Fruit fly (Drosophila melanogaster) whole organism, embryonic: ENCODE data around the gene CG31431.

ENCODE experiments used
- Aef1 ChIP-seq: fragments of 200-800 bp; sonication (Bioruptor generic); IDR thresholded peaks from 3 replicates; pipeline ENCODE4 v1.3.6; 2022; ENCODE audit warnings: missing biosample characterization, missing genetic modification characterization
- CG10565 ChIP-seq: fragments of 200-800 bp; sonication (Bioruptor generic); optimal IDR thresholded peaks from 3 replicates; lab custom pipeline; 2016; ENCODE audit warnings: missing biosample characterization, mild to moderate bottlenecking, missing genetic modification characterization
- CG11085 ChIP-seq: fragments of 200-800 bp; sonication (Bioruptor generic); IDR thresholded peaks from 2 replicates; pipeline ENCODE4 v1.3.6; 2022; ENCODE audit warnings: missing biosample characterization, missing genetic modification characterization
- CG14441 ChIP-seq: fragments of 200-800 bp; sonication (Bioruptor generic); IDR thresholded peaks from 2 replicates; pipeline ENCODE4 v1.3.6; 2022; ENCODE audit warnings: missing biosample characterization, missing genetic modification characterization
- CG15073 ChIP-seq: fragments of 200-800 bp; sonication (Bioruptor generic); optimal IDR thresholded peaks from 2 replicates; lab custom pipeline; 2016; ENCODE audit warnings: missing biosample characterization, missing genetic modification characterization
- CG15696 ChIP-seq: fragments of 200-800 bp; sonication (Bioruptor generic); optimal IDR thresholded peaks from 2 replicates; lab custom pipeline; 2019; ENCODE audit warnings: missing biosample characterization, mild to moderate bottlenecking, missing genetic modification characterization, moderate library complexity
- CG16813 ChIP-seq: fragments of 200-800 bp; sonication (Bioruptor generic); IDR thresholded peaks from 3 replicates; pipeline ENCODE4 v1.3.6; 2022; ENCODE audit warnings: missing biosample characterization, missing genetic modification characterization; ENCODE audit not compliant: partially characterized antibody
- CG17568 ChIP-seq: fragments of 200-800 bp; sonication (Bioruptor generic); optimal IDR thresholded peaks from 2 replicates; lab custom pipeline; 2018; ENCODE audit warnings: missing biosample characterization, mild to moderate bottlenecking, missing genetic modification characterization, moderate library complexity
- CG17802 ChIP-seq: fragments of 200-800 bp; sonication (Bioruptor generic); optimal IDR thresholded peaks from 2 replicates; lab custom pipeline; 2018; ENCODE audit warnings: missing biosample characterization, mild to moderate bottlenecking, missing genetic modification characterization, moderate library complexity
- CG30020 ChIP-seq: fragments of 200-800 bp; optimal IDR thresholded peaks from 2 replicates; lab custom pipeline; 2019; ENCODE audit warnings: missing biosample characterization, mild to moderate bottlenecking, missing genetic modification characterization, moderate library complexity
- CG31224 ChIP-seq: fragments of 200-800 bp; sonication (Bioruptor generic); IDR thresholded peaks from 2 replicates; pipeline ENCODE4 v1.3.6; 2022; ENCODE audit warnings: missing biosample characterization, missing genetic modification characterization
- CG32767 ChIP-seq: fragments of 200-800 bp; sonication (Bioruptor generic); IDR thresholded peaks from 2 replicates; pipeline ENCODE4 v1.3.6; 2022; ENCODE audit warnings: missing biosample characterization, missing genetic modification characterization
- CG3407 ChIP-seq: fragments of 200-800 bp; sonication (Bioruptor generic); optimal IDR thresholded peaks from 2 replicates; lab custom pipeline; 2018; ENCODE audit warnings: missing biosample characterization, mild to moderate bottlenecking, missing genetic modification characterization
- CG4707 ChIP-seq: fragments of 200-800 bp; sonication (Bioruptor generic); optimal IDR thresholded peaks from 2 replicates; lab custom pipeline; 2018; ENCODE audit warnings: missing biosample characterization, mild to moderate bottlenecking, missing genetic modification characterization, moderate library complexity
- CG6689 ChIP-seq: fragments of 200-800 bp; sonication (Bioruptor generic); IDR thresholded peaks from 2 replicates; pipeline ENCODE4 v1.3.6; 2022; ENCODE audit warnings: missing biosample characterization, missing genetic modification characterization
- CG6854 ChIP-seq: fragments of 200-800 bp; sonication (Bioruptor generic); optimal IDR thresholded peaks from 3 replicates; lab custom pipeline; 2017; ENCODE audit warnings: missing biosample characterization, mild to moderate bottlenecking, missing genetic modification characterization
- CG7271 ChIP-seq: fragments of 200-800 bp; sonication (Bioruptor generic); optimal IDR thresholded peaks from 2 replicates; lab custom pipeline; 2018; ENCODE audit warnings: missing biosample characterization, mild to moderate bottlenecking, missing genetic modification characterization, moderate library complexity
- CG8924 ChIP-seq: fragments of 200-800 bp; optimal IDR thresholded peaks from 3 replicates; lab custom pipeline; 2019; ENCODE audit warnings: missing biosample characterization, mild to moderate bottlenecking, missing genetic modification characterization, moderate library complexity
- CG8944 ChIP-seq: fragments of 200-800 bp; sonication (Bioruptor generic); optimal IDR thresholded peaks from 3 replicates; lab custom pipeline; 2016; ENCODE audit warnings: missing biosample characterization, missing genetic modification characterization
- CG9609 ChIP-seq: fragments of 200-800 bp; sonication (Bioruptor generic); optimal IDR thresholded peaks from 3 replicates; lab custom pipeline; 2016; ENCODE audit warnings: missing biosample characterization, missing genetic modification characterization
- Dek ChIP-seq: fragments of 200-800 bp; sonication (Bioruptor generic); optimal IDR thresholded peaks from 3 replicates; lab custom pipeline; 2019; ENCODE audit warnings: missing biosample characterization, mild to moderate bottlenecking, missing genetic modification characterization, moderate library complexity
- Doc3 ChIP-seq: fragments of 200-800 bp; sonication (Bioruptor generic); IDR thresholded peaks from 3 replicates; pipeline ENCODE4 v1.3.6; 2022; ENCODE audit warnings: missing biosample characterization, missing genetic modification characterization; ENCODE audit not compliant: partially characterized antibody
- Dref ChIP-seq: fragments of 200-800 bp; sonication (Bioruptor generic); IDR thresholded peaks from 2 replicates; pipeline ENCODE4 v1.3.6; 2022; ENCODE audit warnings: missing biosample characterization, missing genetic modification characterization
- Drgx ChIP-seq: fragments of 200-800 bp; sonication (Bioruptor generic); IDR thresholded peaks from 2 replicates; pipeline ENCODE4 v1.3.6; 2022; ENCODE audit warnings: missing biosample characterization, missing genetic modification characterization
- Ets97D ChIP-seq: fragments of 200-800 bp; sonication (Bioruptor generic); optimal IDR thresholded peaks from 3 replicates; lab custom pipeline; 2016; ENCODE audit warnings: missing biosample characterization, missing genetic modification characterization
- GATAe ChIP-seq: fragments of 200-800 bp; sonication (Bioruptor generic); conservative IDR thresholded peaks from 2 replicates; pipeline ENCODE4 v1.3.6; 2022; ENCODE audit warnings: missing biosample characterization, missing genetic modification characterization
- H15 ChIP-seq: fragments of 200-800 bp; sonication (Bioruptor generic); IDR thresholded peaks from 3 replicates; pipeline ENCODE4 v1.3.6; 2022; ENCODE audit warnings: missing biosample characterization, missing genetic modification characterization
- Hmx ChIP-seq: fragments of 200-800 bp; sonication (Bioruptor generic); optimal IDR thresholded peaks from 2 replicates; lab custom pipeline; 2016; ENCODE audit warnings: missing biosample characterization, missing genetic modification characterization
- Nf-YB ChIP-seq: fragments of 200-800 bp; sonication (Bioruptor generic); optimal IDR thresholded peaks from 3 replicates; lab custom pipeline; 2019; ENCODE audit warnings: missing biosample characterization, mild to moderate bottlenecking, missing genetic modification characterization, moderate library complexity
- Optix ChIP-seq: fragments of 200-800 bp; sonication (Bioruptor generic); IDR thresholded peaks from 3 replicates; pipeline ENCODE4 v1.3.6; 2022; ENCODE audit warnings: missing biosample characterization, missing genetic modification characterization
- PHDP ChIP-seq: fragments of 200-800 bp; sonication (Bioruptor generic); optimal IDR thresholded peaks from 3 replicates; lab custom pipeline; 2018; ENCODE audit warnings: missing biosample characterization, mild to moderate bottlenecking, missing genetic modification characterization, moderate library complexity
- Xrp1 ChIP-seq: fragments of 200-800 bp; sonication (Bioruptor generic); IDR thresholded peaks from 2 replicates; pipeline ENCODE4 v1.3.6; 2022; ENCODE audit warnings: missing biosample characterization, missing genetic modification characterization
- amos ChIP-seq: fragments of 200-800 bp; sonication (Bioruptor generic); IDR thresholded peaks from 2 replicates; pipeline ENCODE4 v1.3.6; 2022; ENCODE audit warnings: missing biosample characterization, missing genetic modification characterization; ENCODE audit not compliant: partially characterized antibody
- bbx ChIP-seq: fragments of 200-800 bp; sonication (Bioruptor generic); IDR thresholded peaks from 2 replicates; pipeline ENCODE4 v1.3.6; 2022; ENCODE audit warnings: missing biosample characterization, missing genetic modification characterization; ENCODE audit not compliant: partially characterized antibody
- br ChIP-seq: fragments of >200 bp; optimal IDR thresholded peaks from 2 replicates; lab custom pipeline; 2017
- bsh ChIP-seq, 2 experiments: fragments of 200-800 bp; sonication (Bioruptor generic); optimal IDR thresholded peaks; 2 replicates each; lab custom pipeline; 2017 to 2018; ENCODE audit warnings: mild to moderate bottlenecking in 2 of 2, missing biosample characterization in 2 of 2, missing genetic modification characterization in 2 of 2, moderate library complexity in 1 of 2
- gem ChIP-seq: fragments of 200-800 bp; sonication (Bioruptor generic); optimal IDR thresholded peaks from 2 replicates; lab custom pipeline; 2019; ENCODE audit warnings: missing biosample characterization, mild to moderate bottlenecking, missing genetic modification characterization, moderate library complexity
- ham ChIP-seq: fragments of 200-800 bp; sonication (Bioruptor generic); IDR thresholded peaks from 2 replicates; pipeline ENCODE4 v1.3.6; 2022; ENCODE audit warnings: missing biosample characterization, missing genetic modification characterization
- her ChIP-seq: fragments of 200-800 bp; sonication (Bioruptor generic); optimal IDR thresholded peaks from 2 replicates; lab custom pipeline; 2016; ENCODE audit warnings: missing biosample characterization, missing genetic modification characterization
- lola ChIP-seq, 3 experiments: fragments of >200 bp in 2 of 3; fragments of 200-800 bp in 1 of 3; sonication (Bioruptor generic) in 1 of 3; optimal IDR thresholded peaks; 2 replicates each; lab custom pipeline; 2017 to 2019; ENCODE audit warnings: missing biosample characterization in 3 of 3, missing genetic modification characterization in 3 of 3, mild to moderate bottlenecking in 1 of 3, moderate library complexity in 1 of 3
- mirr ChIP-seq: fragments of 200-800 bp; sonication (Bioruptor generic); optimal IDR thresholded peaks from 3 replicates; lab custom pipeline; 2018; ENCODE audit warnings: missing biosample characterization, mild to moderate bottlenecking, missing genetic modification characterization
- mld ChIP-seq: fragments of 200-800 bp; sonication (Bioruptor generic); IDR thresholded peaks from 3 replicates; pipeline ENCODE4 v1.3.6; 2022; ENCODE audit warnings: missing biosample characterization, missing genetic modification characterization; ENCODE audit not compliant: partially characterized antibody
- sd ChIP-seq: fragments of 200-800 bp; sonication (Bioruptor generic); optimal IDR thresholded peaks from 3 replicates; lab custom pipeline; 2018; ENCODE audit warnings: missing biosample characterization, mild to moderate bottlenecking, missing genetic modification characterization, moderate library complexity
- sens-2 ChIP-seq: fragments of 200-800 bp; sonication (Bioruptor generic); IDR thresholded peaks from 2 replicates; pipeline ENCODE4 v1.3.6; 2022; ENCODE audit warnings: missing biosample characterization, missing genetic modification characterization
- sug ChIP-seq: fragments of 200-800 bp; optimal IDR thresholded peaks from 2 replicates; lab custom pipeline; 2019; ENCODE audit warnings: missing biosample characterization, mild to moderate bottlenecking, missing genetic modification characterization, moderate library complexity

CG31431 gene

DNA sequence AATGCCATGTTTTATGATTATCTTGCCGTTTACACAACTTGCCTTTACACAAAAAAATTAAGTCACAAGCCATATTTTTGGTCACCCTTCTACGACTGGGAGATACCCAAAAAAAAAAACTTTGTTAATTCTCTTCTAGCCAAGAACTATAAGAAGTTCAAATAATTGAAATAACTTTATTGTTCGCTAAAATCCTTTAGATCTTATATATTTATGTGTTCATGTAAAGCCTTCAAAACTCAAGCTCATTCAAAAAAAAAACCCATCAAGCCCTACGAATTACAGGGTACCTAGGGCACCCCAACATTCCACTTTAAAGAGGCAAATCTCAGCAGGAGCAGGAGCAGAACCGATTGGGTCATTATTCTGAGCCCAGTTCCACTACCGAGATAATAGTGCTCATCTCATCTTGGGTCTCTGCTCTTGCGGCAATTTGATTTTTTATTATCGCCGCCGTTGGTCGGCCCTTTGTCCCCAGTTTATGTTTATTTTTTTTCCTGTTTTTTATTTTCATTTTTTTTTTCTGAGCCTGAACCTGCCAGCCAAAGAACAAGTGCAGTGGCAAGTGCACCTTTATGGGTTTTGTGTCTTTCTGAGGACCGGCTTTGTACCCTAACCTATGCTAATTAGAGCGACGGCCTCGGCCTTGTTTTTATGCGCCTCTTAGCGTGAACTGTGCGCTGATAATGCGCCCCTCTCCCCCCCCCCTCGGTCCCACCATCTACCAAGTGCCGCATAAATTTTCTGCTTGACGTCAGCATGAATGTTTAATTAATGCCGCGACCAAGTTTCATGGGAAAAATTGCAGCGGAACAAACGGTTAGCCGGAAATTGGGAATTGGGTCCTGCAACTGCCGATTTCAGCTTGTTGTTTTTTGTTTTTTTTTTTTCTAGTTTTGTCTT lies 28.8 kb upstream of the CG31431 start (continued):
- TF ChIP-seq gem (tag; lab: Kevin White, UChicago): peak; percentile 14

DNA sequence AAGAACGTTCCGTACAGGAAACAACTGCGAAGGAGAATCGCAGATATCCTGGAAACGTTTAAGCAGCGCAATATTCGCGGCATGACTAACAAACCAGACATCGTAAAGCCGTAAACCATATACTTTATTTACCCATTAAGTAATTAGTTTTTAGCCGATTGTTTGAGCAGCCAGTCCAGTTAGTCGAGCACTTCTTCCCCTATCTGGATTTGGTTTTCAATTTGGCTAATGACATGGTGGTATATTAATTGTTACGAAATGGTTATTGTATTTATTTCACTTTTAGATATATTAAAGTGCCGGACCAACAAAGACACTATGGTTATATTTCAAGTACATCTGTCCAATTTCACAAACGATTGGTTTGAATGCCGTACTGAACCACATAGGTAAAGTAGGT lies 26.8 kb upstream of the CG31431 start, which contains the start of gene Gr93b:
TSS of gene Gr93b (minus strand) at position 101 of the 400 bp plus-strand sequence.
- no peak for TF ChIP-seq Optix
- no peak for TF ChIP-seq sens-2
- no peak for TF ChIP-seq CG30020 (tag; lab: Kevin White, UChicago)
- TF ChIP-seq CG11085 (GFP tag; lab: Robert Waterston, UW): no peak
- TF ChIP-seq mld (GFP tag; lab: Robert Waterston, UW): no peak
- no peak for TF ChIP-seq CG8944 (GFP tag; lab: Kevin White, UChicago)
- no peak for TF ChIP-seq bsh (GFP tag; optimal IDR thresholded peaks at IDR 0.05; lab: Kevin White, UChicago)
- no peak for TF ChIP-seq lola (GFP tag; optimal IDR thresholded peaks at IDR 0.05; lab: Kevin White, UChicago)
- TF ChIP-seq Aef1 (GFP tag; lab: Robert Waterston, UW): no peak
- no peak for TF ChIP-seq Dref
- no peak for TF ChIP-seq Nf-YB (GFP tag; lab: Kevin White, UChicago)
- no peak for TF ChIP-seq CG32767 (GFP tag; lab: Robert Waterston, UW)
- no peak for TF ChIP-seq CG15073 (GFP tag; lab: Kevin White, UChicago)
- no peak for TF ChIP-seq sug (tag; lab: Kevin White, UChicago)
- no peak for TF ChIP-seq CG10565
- TF ChIP-seq bbx (GFP tag; lab: Robert Waterston, UW): no peak

DNA sequence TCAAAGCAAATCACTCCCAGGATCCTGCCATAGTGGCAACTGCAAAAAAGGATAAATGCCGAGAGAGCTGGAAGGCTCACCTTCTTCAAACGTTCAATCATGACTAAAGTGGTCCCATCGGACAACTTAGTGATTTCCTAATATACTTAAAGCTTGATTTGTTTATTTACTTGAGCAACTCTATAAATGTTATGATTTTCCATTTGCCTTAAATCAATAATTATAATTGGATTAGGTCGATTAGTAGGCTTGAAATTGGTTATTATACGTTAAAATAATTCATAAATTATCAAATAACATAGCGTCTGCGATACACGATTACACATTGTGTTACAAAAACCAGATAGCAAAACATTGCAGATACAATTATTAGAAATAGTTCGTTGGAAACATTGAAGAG lies 25.3 kb upstream of the CG31431 start, which contains the start of gene Gr93c:
TSS of gene Gr93c (minus strand) at position 101 of the 400 bp plus-strand sequence.
- TF ChIP-seq H15 (GFP tag; lab: Robert Waterston, UW): no peak
- no peak for TF ChIP-seq ham (GFP tag; lab: Robert Waterston, UW)
- no peak for TF ChIP-seq CG7271 (tag; lab: Kevin White, UChicago)
- TF ChIP-seq Ets97D (GFP tag; lab: Kevin White, UChicago): no peak
- no peak for TF ChIP-seq CG6689 (GFP tag; lab: Robert Waterston, UW)
- no peak for TF ChIP-seq br (lab: Kevin White, UChicago)
- TF ChIP-seq CG14441 (GFP tag; lab: Robert Waterston, UW): no peak
- no peak for TF ChIP-seq Xrp1 (GFP tag; lab: Robert Waterston, UW)
- no peak for TF ChIP-seq CG4707
- TF ChIP-seq CG8924: no peak
- TF ChIP-seq mirr: no peak
- TF ChIP-seq sd (tag; lab: Kevin White, UChicago): no peak
- no peak for TF ChIP-seq CG16813 (GFP tag; lab: Robert Waterston, UW)

DNA sequence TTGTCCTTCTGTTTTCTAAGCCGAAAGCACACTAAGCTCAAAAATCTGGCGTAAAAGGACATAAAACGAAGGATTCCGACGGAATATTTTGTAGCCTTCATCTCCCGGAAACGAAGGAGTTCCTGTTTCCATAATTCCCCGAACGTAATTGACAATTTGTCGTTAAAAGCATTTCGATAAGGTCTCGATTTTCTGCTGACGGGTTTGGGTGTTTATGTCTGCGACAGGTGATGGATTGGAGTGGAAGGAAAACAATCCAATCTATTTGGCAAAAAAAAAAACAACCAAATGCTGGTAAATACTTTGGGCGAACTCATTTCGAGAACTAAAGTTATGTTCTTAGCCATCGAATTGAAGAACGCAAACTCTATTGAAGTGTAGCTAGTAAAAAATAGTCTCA lies 23.9 kb upstream of the CG31431 start, which contains the start of gene Gr93d:
TSS of gene Gr93d (minus strand) at position 101 of the 400 bp plus-strand sequence.
- TF ChIP-seq CG3407 (GFP tag; lab: Kevin White, UChicago) (no peak), CG17568 (GFP tag; lab: Kevin White, UChicago) (no peak), CG16813 (GFP tag; lab: Robert Waterston, UW) (no peak), Hmx (no peak), Drgx (GFP tag; lab: Robert Waterston, UW) (no peak), Dek (tag; lab: Kevin White, UChicago) (no peak), her (GFP tag; lab: Kevin White, UChicago) (no peak), Doc3 (no peak), PHDP (no peak), CG17802 (no peak), CG6854 (GFP tag; lab: Kevin White, UChicago) (no peak), GATAe (GFP tag; lab: Robert Waterston, UW) (no peak), amos (no peak), CG31224 (GFP tag; lab: Robert Waterston, UW) (no peak), CG14441 (GFP tag; lab: Robert Waterston, UW) (no peak), CG9609 (GFP tag; lab: Kevin White, UChicago) (no peak), CG15696 (no peak)
